Worm (Caenorhabditis elegans) whole organism, young adult: ENCODE measurements around the gene garr-1.

Experiments used
- B0019.2 ChIP-seq: fragments of 200-800 bp; sonication (Bioruptor generic); conservative IDR thresholded peaks from 2 replicates; pipeline ENCODE4 v1.3.6; 2022; ENCODE audit warnings: missing genetic modification reagents, missing genetic modification characterization, missing compliant biosample characterization
- F52B5.7 ChIP-seq: sonication (generic microtip); optimal IDR thresholded peaks from 2 replicates; lab custom pipeline; 2016; ENCODE audit warnings: mild to moderate bottlenecking, missing genetic modification characterization, missing compliant biosample characterization
- F57C9.4 ChIP-seq: sonication (generic microtip); optimal IDR thresholded peaks from 2 replicates; lab custom pipeline; 2017; ENCODE audit warnings: mild to moderate bottlenecking, missing genetic modification characterization, missing compliant biosample characterization
- K11D2.4 ChIP-seq: fragments of 200-800 bp; sonication (Bioruptor generic); IDR thresholded peaks from 2 replicates; pipeline ENCODE4 v1.3.6; 2022; ENCODE audit warnings: missing genetic modification reagents, missing genetic modification characterization, missing compliant biosample characterization
- aptf-3 ChIP-seq: fragments of 200-800 bp; sonication (Bioruptor generic); IDR thresholded peaks from 2 replicates; pipeline ENCODE4 v1.3.6; 2022; ENCODE audit warnings: missing genetic modification characterization, missing compliant biosample characterization
- attf-6 ChIP-seq: fragments of 200-800 bp; sonication (Bioruptor generic); IDR thresholded peaks from 2 replicates; pipeline ENCODE4 v1.3.6; 2022; ENCODE audit warnings: missing genetic modification reagents, missing genetic modification characterization, missing compliant biosample characterization
- bed-1 ChIP-seq: fragments of 200-800 bp; sonication (Bioruptor generic); IDR thresholded peaks from 2 replicates; pipeline ENCODE4 v1.3.6; 2022; ENCODE audit warnings: missing genetic modification reagents, missing genetic modification characterization, missing compliant biosample characterization
- cebp-1 ChIP-seq, 2 experiments: fragments of 200-800 bp in 1 of 2; sonication (Bioruptor generic) in 1 of 2; sonication (generic microtip) in 1 of 2; IDR thresholded peaks in 1 of 2; optimal IDR thresholded peaks in 1 of 2; 2 replicates each; pipeline versions ENCODE4 v1.3.6 to Lab custom; 2017 to 2022; ENCODE audit warnings: missing compliant biosample characterization in 2 of 2, missing genetic modification characterization in 2 of 2, mild to moderate bottlenecking in 1 of 2, missing genetic modification reagents in 1 of 2, moderate library complexity in 1 of 2
- ceh-40 ChIP-seq: fragments of 200-800 bp; sonication (Bioruptor generic); IDR thresholded peaks from 2 replicates; pipeline ENCODE4 v1.3.6; 2022; ENCODE audit warnings: missing genetic modification characterization, missing compliant biosample characterization
- dpff-1 ChIP-seq: sonication (generic microtip); optimal IDR thresholded peaks from 2 replicates; lab custom pipeline; 2017; ENCODE audit warnings: mild to moderate bottlenecking, missing genetic modification characterization, missing compliant biosample characterization
- egl-44 ChIP-seq: fragments of 200-800 bp; sonication (Bioruptor generic); IDR thresholded peaks from 2 replicates; pipeline ENCODE4 v1.3.6; 2022; ENCODE audit warnings: missing genetic modification reagents, missing genetic modification characterization, missing compliant biosample characterization
- fkh-3 ChIP-seq: sonication (generic microtip); optimal IDR thresholded peaks from 2 replicates; lab custom pipeline; 2016; ENCODE audit warnings: mild to moderate bottlenecking, missing genetic modification characterization, missing compliant biosample characterization
- hlh-12 ChIP-seq: sonication (generic microtip); optimal IDR thresholded peaks from 2 replicates; lab custom pipeline; 2016; ENCODE audit warnings: missing genetic modification characterization, missing compliant biosample characterization
- hlh-26 ChIP-seq: fragments of 200-800 bp; sonication (Bioruptor generic); conservative IDR thresholded peaks from 2 replicates; pipeline ENCODE4 v1.3.6; 2022; ENCODE audit warnings: missing genetic modification reagents, missing genetic modification characterization, missing compliant biosample characterization
- hrde-1 ChIP-seq: sonication (generic microtip); optimal IDR thresholded peaks from 2 replicates; lab custom pipeline; 2016; ENCODE audit warnings: missing genetic modification characterization, mild to moderate bottlenecking, missing compliant biosample characterization, moderate library complexity, missing genotype, missing genetic modification reagents, borderline replicate concordance
- let-607 ChIP-seq, 2 experiments: fragments of 200-800 bp in 1 of 2; sonication (Bioruptor generic) in 1 of 2; sonication (generic microtip) in 1 of 2; optimal IDR thresholded peaks; 2 replicates each; lab custom pipeline; 2016 to 2018; ENCODE audit warnings: mild to moderate bottlenecking in 2 of 2, missing compliant biosample characterization in 2 of 2, missing genetic modification characterization in 2 of 2, moderate library complexity in 2 of 2, missing genotype in 1 of 2
- lin-26 ChIP-seq: fragments of 200-800 bp; sonication (Bioruptor generic); IDR thresholded peaks from 2 replicates; pipeline ENCODE4 v1.3.6; 2022; ENCODE audit warnings: missing genetic modification reagents, missing genetic modification characterization, missing compliant biosample characterization
- lin-35 ChIP-seq, 3 experiments: fragments of 150-350 bp in 2 of 3; sonication (generic microtip) in 1 of 3; optimal IDR thresholded peaks; 2 replicates each; lab custom pipeline; 2014 to 2018; ENCODE audit warnings: missing biosample characterization in 3 of 3, missing genetic modification characterization in 3 of 3, missing genetic modification reagents in 3 of 3
- lin-54 ChIP-seq: fragments of 200-800 bp; sonication (Bioruptor generic); optimal IDR thresholded peaks from 2 replicates; lab custom pipeline; 2018; ENCODE audit warnings: mild to moderate bottlenecking, missing genetic modification characterization, missing compliant biosample characterization
- madf-10 ChIP-seq: sonication (generic microtip); optimal IDR thresholded peaks from 2 replicates; lab custom pipeline; 2016; ENCODE audit warnings: mild to moderate bottlenecking, missing genetic modification characterization, missing compliant biosample characterization
- mel-28 ChIP-seq: sonication (generic microtip); optimal IDR thresholded peaks from 2 replicates; lab custom pipeline; 2016; ENCODE audit warnings: borderline replicate concordance, mild to moderate bottlenecking, missing genetic modification characterization, missing compliant biosample characterization
- nfya-1 ChIP-seq: sonication (generic microtip); optimal IDR thresholded peaks from 2 replicates; lab custom pipeline; 2017; ENCODE audit warnings: antibody characterized with exemption, missing compliant biosample characterization, missing genetic modification characterization, borderline replicate concordance; ENCODE audit not compliant: insufficient read depth
- nfya-2 ChIP-seq: fragments of 200-800 bp; sonication (Bioruptor generic); IDR thresholded peaks from 2 replicates; pipeline ENCODE4 v1.3.6; 2022; ENCODE audit warnings: missing genetic modification reagents, missing genetic modification characterization, missing compliant biosample characterization
- nhr-179 ChIP-seq: sonication (generic microtip); optimal IDR thresholded peaks from 2 replicates; lab custom pipeline; 2016; ENCODE audit warnings: mild to moderate bottlenecking, missing genetic modification characterization, missing compliant biosample characterization
- nhr-80 ChIP-seq: sonication (generic microtip); optimal IDR thresholded peaks from 2 replicates; lab custom pipeline; 2016; ENCODE audit warnings: missing genetic modification characterization, missing compliant biosample characterization
- rec-8 ChIP-seq, 2 experiments: sonication (generic microtip); optimal IDR thresholded peaks; 2 replicates each; lab custom pipeline; 2016; ENCODE audit warnings: mild to moderate bottlenecking in 2 of 2, missing genetic modification characterization in 2 of 2, missing genetic modification reagents in 2 of 2, missing genotype in 2 of 2, missing biosample characterization in 1 of 2, missing compliant biosample characterization in 1 of 2, moderate library complexity in 1 of 2
- sdz-38 ChIP-seq: sonication (generic microtip); optimal IDR thresholded peaks from 2 replicates; lab custom pipeline; 2016; ENCODE audit warnings: missing genotype, missing genetic modification characterization, missing compliant biosample characterization
- snpc-1.1 ChIP-seq: sonication (generic microtip); optimal IDR thresholded peaks from 2 replicates; lab custom pipeline; 2017; ENCODE audit warnings: missing genetic modification characterization, mild to moderate bottlenecking, missing compliant biosample characterization, antibody characterized with exemption, moderate library complexity, missing genotype, missing genetic modification reagents; ENCODE audit not compliant: insufficient read depth
- snpc-1.3 ChIP-seq: sonication (generic microtip); optimal IDR thresholded peaks from 2 replicates; lab custom pipeline; 2017; ENCODE audit warnings: missing genetic modification characterization, mild to moderate bottlenecking, missing compliant biosample characterization, antibody characterized with exemption, moderate library complexity, missing genotype, missing genetic modification reagents; ENCODE audit not compliant: insufficient read depth
- snpc-3.4 ChIP-seq: sonication (generic microtip); optimal IDR thresholded peaks from 2 replicates; lab custom pipeline; 2017; ENCODE audit warnings: missing genetic modification characterization, mild to moderate bottlenecking, missing compliant biosample characterization, antibody characterized with exemption, moderate library complexity, missing genotype, missing genetic modification reagents
- unc-62 ChIP-seq: fragments of 150-350 bp; optimal IDR thresholded peaks from 2 replicates; lab custom pipeline; 2014; ENCODE audit warnings: missing biosample characterization, missing genetic modification reagents, missing genetic modification characterization
- ztf-22 ChIP-seq: fragments of 200-800 bp; sonication (Bioruptor generic); optimal IDR thresholded peaks from 2 replicates; lab custom pipeline; 2018; ENCODE audit warnings: mild to moderate bottlenecking, missing genetic modification characterization, moderate library complexity, missing compliant biosample characterization
- ztf-26 ChIP-seq: sonication (generic microtip); optimal IDR thresholded peaks from 2 replicates; lab custom pipeline; 2017; ENCODE audit warnings: missing genetic modification characterization, missing compliant biosample characterization

The garr-1 gene

ce11 chrIV:396373-396772, 29.6 kb upstream of the garr-1 start, which contains the start of gene rrp-8 (continued):
- TF ChIP-seq F57C9.4 (tag; lab: Kevin White, UChicago) = no peak

ce11 chrIV:401395-401794, 24.6 kb upstream of the garr-1 start, which contains the start of gene gpa-4:
Gene gpa-4 (plus strand): TSS chrIV:401695.
- no peak for TF ChIP-seq lin-35 (GFP tag; optimal IDR thresholded peaks at IDR 0.05; lab: Kevin White, UChicago)
- no peak for TF ChIP-seq lin-54 (GFP tag; lab: Kevin White, UChicago)
- no peak for TF ChIP-seq aptf-3 (GFP tag; lab: Robert Waterston, UW)
- no peak for TF ChIP-seq rec-8 (tag; optimal IDR thresholded peaks at IDR 0.05; lab: Kevin White, UChicago)
- TF ChIP-seq nfya-1 = no peak
- TF ChIP-seq snpc-1.3 = no peak
- no peak for TF ChIP-seq hrde-1 (tag; lab: Kevin White, UChicago)
- no peak for TF ChIP-seq snpc-1.1
- no peak for TF ChIP-seq B0019.2 (GFP tag; lab: Robert Waterston, UW)
- TF ChIP-seq dpff-1 (tag; lab: Kevin White, UChicago) = no peak
- TF ChIP-seq sdz-38 (tag; lab: Kevin White, UChicago) = no peak
- TF ChIP-seq hlh-26 (GFP tag; lab: Robert Waterston, UW) = no peak
- no peak for TF ChIP-seq ztf-26 (tag; lab: Kevin White, UChicago)
- no peak for TF ChIP-seq egl-44
- no peak for TF ChIP-seq let-607 (tag; optimal IDR thresholded peaks at IDR 0.05; lab: Kevin White, UChicago)
- no peak for TF ChIP-seq unc-62 (GFP tag; lab: Kevin White, UChicago)
- no peak for TF ChIP-seq mel-28 (tag; lab: Kevin White, UChicago)
- no peak for TF ChIP-seq nfya-2 (GFP tag; lab: Robert Waterston, UW)

ce11 chrIV:408892-409291, 17.1 kb upstream of the garr-1 start:
- TF ChIP-seq nhr-80 (peak; percentile 19), madf-10 (tag; lab: Kevin White, UChicago) (no peak)

- TF ChIP-seq mel-28 (tag; lab: Kevin White, UChicago) (no peak), fkh-3 (tag; lab: Kevin White, UChicago) (no peak), lin-35 (GFP tag; optimal IDR thresholded peaks at IDR 0.05; lab: Kevin White, UChicago) (no peak), lin-26 (GFP tag; lab: Robert Waterston, UW) (no peak), sdz-38 (tag; lab: Kevin White, UChicago) (no peak), ceh-40 (GFP tag; lab: Robert Waterston, UW) (no peak), cebp-1 (GFP tag; IDR thresholded peaks at IDR 0.05; lab: Robert Waterston, UW) (no peak), cebp-1 (tag; optimal IDR thresholded peaks at IDR 0.05; lab: Kevin White, UChicago) (no peak), hlh-12 (tag; lab: Kevin White, UChicago) (no peak), snpc-3.4 (no peak), ztf-22 (no peak), K11D2.4 (GFP tag; lab: Robert Waterston, UW) (no peak), F52B5.7 (tag; lab: Kevin White, UChicago) (no peak), attf-6 (GFP tag; lab: Robert Waterston, UW) (no peak), bed-1 (GFP tag; lab: Robert Waterston, UW) (no peak), nhr-179 (tag; lab: Kevin White, UChicago) (no peak)
- TF ChIP-seq, all 124 proteins: peak for 0
Observed at ce11 chrIV:409935-410334, 16.0 kb upstream of the garr-1 start, which contains the start of gene kgb-1. Gene kgb-1 (minus strand): TSS chrIV:410035.
